Fruit fly (Drosophila melanogaster): Measurements from ENCODE around the gene Vm26Ab.

Vm26Ab gene

DNA sequence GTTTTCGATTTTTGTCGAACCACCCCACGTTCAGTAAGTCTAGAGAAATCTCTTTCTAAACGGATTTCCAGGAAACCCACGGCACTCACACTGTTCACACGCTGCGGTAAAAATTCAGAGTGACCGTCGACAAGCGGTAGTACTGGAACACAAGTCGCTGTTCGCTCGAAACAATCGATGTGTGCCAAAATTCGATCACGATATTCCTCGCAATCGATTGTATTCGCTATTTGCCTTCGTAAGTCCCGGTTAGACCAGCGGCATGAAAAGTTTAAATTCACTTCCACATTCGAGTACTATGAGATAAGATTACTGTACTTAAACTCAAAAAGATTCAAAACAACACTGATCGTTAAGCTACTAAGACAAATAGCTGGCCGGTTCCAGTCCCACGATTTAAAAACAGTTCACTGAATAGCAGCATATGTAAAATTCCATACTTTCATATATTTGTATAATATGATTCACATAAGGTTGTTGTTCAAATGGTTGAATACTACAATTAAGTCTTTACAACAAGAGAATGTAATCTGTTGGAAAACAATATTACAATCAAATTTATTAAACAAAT, 24.1 kb downstream of the Vm26Ab start, which contains the start of gene chic:
Gene chic, minus strand, starts transcription at position 157 of the 571 bp plus-strand sequence.
- TF ChIP-seq Myc (optimal IDR thresholded peaks at IDR 0.05) (no peak), Sin3A (optimal IDR thresholded peaks at IDR 0.05) (no peak), insv (optimal IDR thresholded peaks at IDR 0.05) (no peak), h (optimal IDR thresholded peaks at IDR 0.05) (no peak), psq (optimal IDR thresholded peaks at IDR 0.05) (no peak), ttk (optimal IDR thresholded peaks at IDR 0.05) (no peak)

DNA sequence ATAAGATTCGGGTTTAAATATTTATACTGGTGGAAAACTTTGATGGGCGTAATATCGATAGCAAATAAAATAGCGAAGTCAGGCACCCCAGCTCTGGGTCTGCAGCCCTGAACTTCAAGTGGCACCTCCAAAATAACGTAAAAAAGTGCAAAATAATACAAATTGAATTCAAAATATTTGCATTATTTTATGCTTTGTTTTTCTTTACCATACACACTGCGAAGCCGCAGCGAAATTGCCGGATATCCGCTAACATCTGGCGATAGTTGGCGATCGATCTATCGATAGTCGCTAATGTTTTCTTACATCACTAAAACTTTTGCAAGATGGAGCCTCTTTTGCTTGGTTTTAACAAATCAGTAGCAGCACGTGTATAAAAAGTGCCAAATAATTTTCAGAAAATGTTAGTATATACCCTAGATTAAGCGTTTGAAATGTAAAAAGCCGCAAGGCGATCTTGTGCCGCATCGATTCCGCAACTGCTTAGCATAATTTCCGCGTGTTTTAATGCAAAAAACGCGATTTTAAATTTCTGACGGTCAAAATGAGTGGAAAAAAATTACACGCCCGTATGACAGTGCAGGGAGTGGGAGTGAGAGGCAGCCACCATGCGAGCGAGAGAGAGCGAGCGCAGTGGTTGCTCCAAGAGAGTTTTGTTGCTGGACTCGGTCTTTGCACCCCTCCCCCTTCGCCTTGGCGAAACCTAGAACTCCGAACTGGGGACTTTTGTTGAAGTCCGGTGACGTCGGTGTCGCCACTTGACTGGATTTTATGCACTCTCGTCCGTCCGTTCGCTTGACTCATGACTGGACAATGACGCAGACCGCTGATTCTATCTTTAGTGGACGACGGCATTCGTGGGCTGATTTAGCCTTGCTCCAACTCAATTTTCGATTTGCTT, 24.9 kb downstream of the Vm26Ab start, which contains the start of gene eIF4A:
Gene eIF4A, plus strand, starts transcription at position 332 of the 901 bp plus-strand sequence.
- no peak for TF ChIP-seq psq (optimal IDR thresholded peaks at IDR 0.05)
- TF ChIP-seq Sin3A (optimal IDR thresholded peaks at IDR 0.05), result no peak
- no peak for TF ChIP-seq h (optimal IDR thresholded peaks at IDR 0.05)
- no peak for TF ChIP-seq ttk (optimal IDR thresholded peaks at IDR 0.05)
- no peak for TF ChIP-seq Myc (optimal IDR thresholded peaks at IDR 0.05)
- no peak for TF ChIP-seq insv (optimal IDR thresholded peaks at IDR 0.05)

DNA sequence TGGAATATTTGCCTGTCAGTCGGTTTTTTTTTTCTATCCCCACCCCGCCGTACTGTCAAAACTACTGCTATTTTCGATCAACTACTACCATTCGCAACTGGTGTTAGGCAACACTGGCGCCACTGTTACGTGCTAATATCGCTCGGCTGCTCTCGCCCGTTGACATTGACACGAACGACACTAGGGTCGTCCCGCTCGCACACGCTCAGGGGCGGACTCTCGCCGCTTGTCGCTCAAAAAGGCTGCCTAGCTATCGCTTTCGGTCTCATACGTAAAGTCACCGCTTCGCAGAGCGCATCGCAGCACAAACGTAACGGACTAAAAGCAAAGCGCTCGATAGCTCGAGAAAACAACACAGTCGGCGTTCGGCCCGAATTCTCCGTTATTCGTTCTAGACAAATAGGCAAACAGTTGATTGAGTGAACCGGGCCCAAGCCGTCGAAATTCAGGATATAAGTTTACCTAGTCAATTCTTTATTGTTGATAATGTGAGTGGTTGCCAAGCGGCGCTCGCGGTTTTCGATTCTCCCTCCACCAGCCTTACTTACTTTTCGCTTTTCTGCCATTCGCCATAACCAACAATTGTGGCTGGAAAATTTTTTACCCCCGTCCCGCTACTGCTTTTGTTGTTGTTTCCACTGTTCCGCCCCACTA, 25.7 kb downstream of the Vm26Ab start:
- no peak for TF ChIP-seq insv (optimal IDR thresholded peaks at IDR 0.05)
- TF ChIP-seq h (optimal IDR thresholded peaks at IDR 0.05), result no peak
- TF ChIP-seq psq (optimal IDR thresholded peaks at IDR 0.05), result no peak
- no peak for TF ChIP-seq ttk (optimal IDR thresholded peaks at IDR 0.05)
- TF ChIP-seq Myc (optimal IDR thresholded peaks at IDR 0.05), result no peak
- TF ChIP-seq Sin3A (optimal IDR thresholded peaks at IDR 0.05), result no peak

DNA sequence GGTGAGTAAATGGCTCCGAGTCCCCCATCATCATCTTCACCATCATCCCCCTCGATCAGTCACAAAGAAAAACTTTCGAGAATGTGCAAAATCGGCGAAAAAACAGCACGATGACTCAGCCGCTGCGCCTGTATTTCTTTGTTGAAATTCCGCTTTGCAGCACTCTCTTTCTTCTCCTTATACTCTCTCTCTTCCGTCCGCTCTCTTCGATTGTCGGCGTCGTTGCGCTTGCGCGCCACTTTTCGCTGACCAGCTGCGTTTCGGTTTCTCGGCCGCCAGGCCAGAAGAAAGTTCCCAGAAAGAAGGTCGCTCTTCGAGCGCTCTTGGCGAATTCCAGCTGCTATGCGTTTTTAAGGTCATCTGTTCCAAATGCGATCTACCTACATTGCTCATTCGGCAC, 26.4 kb downstream of the Vm26Ab start:
- TF ChIP-seq psq (optimal IDR thresholded peaks at IDR 0.05) (no peak), h (optimal IDR thresholded peaks at IDR 0.05) (no peak), Sin3A (optimal IDR thresholded peaks at IDR 0.05) (no peak), ttk (optimal IDR thresholded peaks at IDR 0.05) (no peak), insv (optimal IDR thresholded peaks at IDR 0.05) (no peak), Myc (optimal IDR thresholded peaks at IDR 0.05) (no peak)

DNA sequence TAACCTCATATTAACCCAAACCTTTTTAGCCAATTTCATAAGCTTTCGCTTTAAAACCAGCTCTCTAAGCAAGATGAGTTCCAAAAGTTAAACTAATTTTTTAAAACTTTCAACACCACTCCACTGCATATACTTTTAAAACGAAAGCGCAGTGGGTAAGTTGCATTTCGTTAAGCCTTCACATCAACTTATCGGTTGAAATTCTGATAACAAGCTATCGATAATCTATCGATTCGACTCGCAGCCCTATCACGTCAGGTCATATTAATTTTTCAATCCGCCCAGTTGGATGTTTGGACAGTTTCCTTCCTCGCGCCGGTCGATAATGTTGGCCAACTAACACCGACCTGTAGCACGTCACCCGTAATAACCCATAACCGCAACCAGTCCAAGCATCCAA, 29.3 kb downstream of the Vm26Ab start, which contains the start of gene ifc:
Gene ifc, plus strand, starts transcription at position 255 of the 400 bp plus-strand sequence.
- no peak for TF ChIP-seq Sin3A (optimal IDR thresholded peaks at IDR 0.05)
- TF ChIP-seq psq (optimal IDR thresholded peaks at IDR 0.05), result no peak
- TF ChIP-seq ttk (optimal IDR thresholded peaks at IDR 0.05), result no peak
- no peak for TF ChIP-seq Myc (optimal IDR thresholded peaks at IDR 0.05)
- no peak for TF ChIP-seq h (optimal IDR thresholded peaks at IDR 0.05)
- no peak for TF ChIP-seq insv (optimal IDR thresholded peaks at IDR 0.05)

DNA sequence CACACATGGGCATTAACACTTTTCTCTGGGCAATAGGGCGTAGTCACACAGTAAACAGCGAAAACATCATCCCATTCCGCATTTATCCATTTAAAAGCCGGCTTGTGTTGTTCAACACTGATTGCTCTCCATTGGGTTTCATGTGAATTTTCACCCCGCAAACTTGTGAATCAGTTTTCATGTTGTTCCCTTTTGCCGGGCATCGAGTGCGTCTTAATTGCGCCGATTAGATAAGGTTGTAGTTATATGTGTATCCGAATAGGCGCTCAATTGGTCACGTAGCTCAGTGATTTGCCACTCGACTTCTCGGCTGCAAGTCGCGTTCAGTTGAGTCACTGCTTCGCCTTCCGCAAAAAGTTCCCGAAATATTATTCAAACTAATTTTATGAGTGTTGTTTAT, 30.1 kb downstream of the Vm26Ab start:
- TF ChIP-seq psq (optimal IDR thresholded peaks at IDR 0.05), result no peak
- TF ChIP-seq insv (optimal IDR thresholded peaks at IDR 0.05), result no peak
- TF ChIP-seq ttk (optimal IDR thresholded peaks at IDR 0.05), result no peak
- no peak for TF ChIP-seq Myc (optimal IDR thresholded peaks at IDR 0.05)
- no peak for TF ChIP-seq Sin3A (optimal IDR thresholded peaks at IDR 0.05)
- TF ChIP-seq h (optimal IDR thresholded peaks at IDR 0.05), result no peak

DNA sequence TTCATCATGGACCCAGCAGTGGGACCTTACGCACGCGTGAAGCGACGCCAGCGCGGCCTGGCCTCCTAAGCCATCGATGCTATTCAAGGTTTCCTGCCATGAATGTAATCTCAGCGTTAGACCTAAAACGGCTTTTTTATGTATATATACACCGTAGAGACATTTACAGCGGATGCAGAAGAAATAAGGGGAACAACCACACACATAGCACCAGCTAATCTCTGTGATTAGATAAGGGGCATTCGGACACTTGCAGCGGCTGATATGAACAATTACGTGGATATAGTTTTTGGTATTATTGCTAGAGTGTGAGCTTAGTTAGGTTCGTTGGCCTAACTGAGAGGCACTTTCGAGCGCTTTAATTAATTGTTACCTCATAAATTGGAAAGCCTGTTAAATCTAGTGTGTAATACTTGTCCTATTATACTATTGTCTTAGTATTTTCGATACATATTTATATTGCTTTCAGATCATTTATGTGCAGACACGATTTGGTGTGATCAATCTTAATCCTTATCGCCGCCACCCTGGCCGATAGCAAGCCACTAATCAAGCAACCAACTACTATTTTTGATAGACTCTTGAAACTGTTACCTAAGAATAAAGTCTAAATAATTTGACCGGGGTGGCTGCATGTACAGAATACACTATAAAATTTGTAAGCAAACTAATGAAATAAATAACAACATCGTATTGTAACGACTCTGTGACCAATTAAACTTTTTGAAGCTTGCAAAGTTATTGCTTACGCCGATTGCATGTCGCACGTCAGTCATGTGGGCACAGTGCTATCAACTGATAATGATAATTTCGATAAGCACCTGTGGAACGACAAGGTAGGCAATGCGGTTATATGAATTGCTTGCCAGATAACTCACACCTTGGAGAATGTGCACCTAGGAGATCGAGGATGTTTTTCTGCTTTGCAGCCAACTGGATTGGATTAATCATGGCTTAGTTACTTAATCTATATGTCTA, 31.6 kb downstream of the Vm26Ab start:
- TF ChIP-seq h (optimal IDR thresholded peaks at IDR 0.05), result no peak
- TF ChIP-seq psq (optimal IDR thresholded peaks at IDR 0.05), result no peak
- TF ChIP-seq insv (optimal IDR thresholded peaks at IDR 0.05), result no peak
- TF ChIP-seq ttk (optimal IDR thresholded peaks at IDR 0.05), result no peak

DNA sequence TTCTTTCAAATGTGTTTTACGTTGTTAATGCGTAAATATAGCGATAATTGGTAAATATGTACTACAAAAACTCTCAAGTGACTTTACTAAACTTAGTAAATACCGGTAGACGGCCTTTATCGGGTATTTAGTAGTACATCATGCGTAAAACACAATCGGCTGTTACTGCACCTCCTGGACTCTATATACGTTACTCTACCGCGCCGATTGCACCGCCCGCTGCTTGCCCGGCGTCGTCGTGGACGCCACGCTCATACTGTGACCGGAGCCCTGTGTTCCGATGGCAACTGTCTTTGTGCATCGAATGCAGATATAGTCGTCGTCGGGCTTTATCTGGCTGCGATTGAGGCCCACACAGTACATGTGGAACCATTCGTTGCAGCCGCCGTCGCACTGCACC, 33.6 kb downstream of the Vm26Ab start:
- TF ChIP-seq Myc (optimal IDR thresholded peaks at IDR 0.05) (no peak), psq (optimal IDR thresholded peaks at IDR 0.05) (no peak), ttk (optimal IDR thresholded peaks at IDR 0.05) (no peak), insv (optimal IDR thresholded peaks at IDR 0.05) (no peak), Sin3A (optimal IDR thresholded peaks at IDR 0.05) (no peak), h (optimal IDR thresholded peaks at IDR 0.05) (no peak)

DNA sequence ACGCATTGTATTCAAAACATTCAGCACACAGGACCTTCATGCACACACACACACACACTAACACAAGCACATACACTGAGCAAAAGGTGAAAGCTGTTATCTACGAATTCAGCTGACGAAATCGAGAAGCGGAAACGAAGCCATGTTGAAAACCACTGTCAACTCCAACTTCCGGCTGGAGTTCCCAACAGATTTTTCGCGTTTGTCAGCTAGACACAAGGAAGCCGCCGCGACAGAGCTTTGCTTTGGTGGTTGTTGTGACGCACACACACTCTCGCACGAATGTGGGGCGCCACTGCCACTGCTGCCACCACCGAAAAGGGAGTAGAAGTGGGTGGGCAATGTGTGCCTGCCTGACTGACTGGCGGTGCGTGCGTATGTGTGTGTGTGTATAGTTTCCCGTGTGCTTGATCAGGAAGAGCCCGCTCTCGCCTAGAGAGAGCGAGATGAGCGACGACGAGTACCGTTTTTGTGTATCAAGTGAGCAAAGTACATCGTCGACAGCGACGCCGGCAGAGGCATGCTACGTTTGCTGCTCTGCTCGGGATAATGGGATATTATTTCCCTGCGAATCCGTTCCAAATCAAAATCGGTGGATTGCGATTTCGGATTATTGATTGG, 40.9 kb downstream of the Vm26Ab start:
- TF ChIP-seq Sin3A (optimal IDR thresholded peaks at IDR 0.05) (no peak), ttk (optimal IDR thresholded peaks at IDR 0.05) (no peak), h (optimal IDR thresholded peaks at IDR 0.05) (no peak), Myc (optimal IDR thresholded peaks at IDR 0.05) (no peak), psq (optimal IDR thresholded peaks at IDR 0.05) (no peak), insv (optimal IDR thresholded peaks at IDR 0.05) (no peak)

DNA sequence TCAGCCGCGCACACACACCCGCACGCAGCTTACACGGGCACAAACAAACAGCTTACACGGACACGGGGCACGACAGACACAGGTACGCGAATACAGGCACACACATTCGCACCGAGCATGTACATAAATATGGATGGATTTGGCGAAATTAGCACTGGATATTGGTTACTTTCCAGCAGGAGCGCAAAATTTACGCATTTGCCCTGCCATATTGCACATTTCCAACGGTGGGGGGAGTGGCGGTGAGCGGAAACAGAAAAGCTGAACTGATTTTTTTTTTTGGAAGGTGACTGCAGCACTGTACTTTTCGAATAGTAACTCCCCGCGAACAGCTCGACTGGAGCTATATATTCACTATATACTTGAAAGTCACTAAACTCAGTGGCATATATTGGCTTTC, 41.6 kb downstream of the Vm26Ab start:
- TF ChIP-seq insv (optimal IDR thresholded peaks at IDR 0.05) (no peak), Myc (optimal IDR thresholded peaks at IDR 0.05) (no peak), h (optimal IDR thresholded peaks at IDR 0.05) (no peak), psq (optimal IDR thresholded peaks at IDR 0.05) (no peak)

DNA sequence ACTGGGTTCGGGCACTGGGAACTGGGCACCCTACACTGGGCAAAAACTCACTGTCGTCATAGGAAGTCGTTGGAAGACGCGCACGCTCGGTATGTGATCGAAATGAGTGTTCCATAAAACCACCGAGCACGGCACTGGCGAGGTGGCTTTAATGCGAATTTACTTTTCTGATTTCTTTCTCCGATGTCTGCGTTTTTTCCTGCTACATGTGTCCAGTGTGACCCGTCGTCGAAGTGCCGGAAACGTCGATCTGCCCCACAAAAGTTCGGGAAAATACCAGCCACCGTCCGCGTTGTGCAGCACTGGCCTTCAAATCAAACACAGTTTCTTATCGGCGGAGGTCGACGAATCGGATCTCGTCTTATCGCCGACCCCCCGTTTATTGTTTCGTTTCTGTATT, 42.4 kb downstream of the Vm26Ab start, which contains the start of gene Kdm5:
Gene Kdm5, minus strand, starts transcription at position 255 of the 400 bp plus-strand sequence.
- no peak for TF ChIP-seq Myc (optimal IDR thresholded peaks at IDR 0.05)
- TF ChIP-seq ttk (optimal IDR thresholded peaks at IDR 0.05), result no peak
- no peak for TF ChIP-seq Sin3A (optimal IDR thresholded peaks at IDR 0.05)
- no peak for TF ChIP-seq h (optimal IDR thresholded peaks at IDR 0.05)
- TF ChIP-seq psq (optimal IDR thresholded peaks at IDR 0.05), result no peak
- no peak for TF ChIP-seq insv (optimal IDR thresholded peaks at IDR 0.05)

Measured in Kc167 (cell line).